Fruit fly (Drosophila melanogaster): ENCODE measurements around the gene Mkp3.

DNA sequence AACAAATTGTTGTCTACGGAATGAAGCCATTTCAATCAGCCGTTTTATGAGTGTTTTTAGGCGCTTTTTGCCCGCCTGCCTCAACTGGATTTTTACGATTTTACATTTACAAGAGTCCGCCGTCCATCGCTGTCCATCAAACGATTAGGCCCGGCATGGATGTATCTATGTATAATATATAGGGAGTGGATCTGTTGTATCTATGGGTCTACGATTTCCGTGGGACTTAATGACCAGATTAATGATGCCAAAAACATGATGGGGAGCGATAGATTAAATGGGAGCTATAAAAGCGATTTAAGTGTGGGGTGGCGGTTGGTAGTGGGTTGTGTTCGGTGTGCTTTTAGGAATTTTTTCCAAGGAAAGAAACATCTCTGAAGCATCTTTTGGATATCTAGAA is 37.5 kb downstream of the Mkp3 start:
- no peak for TF ChIP-seq Sin3A (optimal IDR thresholded peaks at IDR 0.05)
- TF ChIP-seq insv (optimal IDR thresholded peaks at IDR 0.05): no peak
- no peak for TF ChIP-seq h (optimal IDR thresholded peaks at IDR 0.05)
- TF ChIP-seq psq (optimal IDR thresholded peaks at IDR 0.05): no peak

All from Kc167 (cell line).